Worm (Caenorhabditis elegans): ENCODE data around the gene syd-2.
A peak's percentile ranks its signal among the peaks of the same experiment; 100 is the strongest.

Gene syd-2

DNA sequence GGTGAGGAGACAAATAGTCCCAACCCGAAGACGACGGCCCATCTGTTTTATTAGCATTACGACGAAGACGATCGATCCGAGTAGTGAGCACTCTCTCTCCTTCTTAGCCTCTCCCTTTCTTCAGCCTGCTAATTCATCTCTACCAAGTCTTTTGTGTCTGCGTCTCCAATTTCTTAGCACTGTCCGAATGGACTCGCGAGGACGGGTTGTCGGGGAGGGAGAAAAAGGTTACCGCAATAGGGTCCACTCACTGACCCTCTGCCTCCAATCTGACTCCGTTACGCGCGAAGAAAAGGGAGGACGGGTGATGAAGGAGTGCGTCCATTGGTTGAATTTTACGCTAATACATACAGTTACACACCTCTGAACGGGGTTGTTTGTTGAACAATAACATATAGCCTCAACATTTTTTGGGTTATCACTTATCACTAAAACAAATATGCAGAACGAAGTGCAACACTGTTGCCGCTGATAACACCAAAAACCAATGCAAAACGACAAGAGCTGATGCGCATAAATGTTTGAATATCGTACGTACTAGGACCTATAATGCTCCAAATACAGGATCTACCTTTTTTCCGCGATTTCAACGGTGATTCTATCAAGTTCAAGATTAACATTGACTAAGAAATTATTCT lies 42.6 kb upstream of the syd-2 start:
- TF ChIP-seq unc-120 (tag; optimal IDR thresholded peaks at IDR 0.05; ENCODE audit: poor library complexity, severe bottlenecking) (peak; percentile 71), cnd-1 (tag; optimal IDR thresholded peaks at IDR 0.05) (peak; percentile 45), drap-1 (GFP tag; optimal IDR thresholded peaks at IDR 0.05) (peak; percentile 52), bed-3 (GFP tag; optimal IDR thresholded peaks at IDR 0.05) (no peak), mls-2 (tag; optimal IDR thresholded peaks at IDR 0.05) (peak; percentile 73), unc-62 (GFP tag; optimal IDR thresholded peaks at IDR 0.05) (peak; percentile 54), nhr-2 (tag; optimal IDR thresholded peaks at IDR 0.05) (peak; percentile 93), hlh-1 (tag; optimal IDR thresholded peaks at IDR 0.05) (peak; percentile 50), lsy-2 (tag; optimal IDR thresholded peaks at IDR 0.05) (peak; percentile 37), ham-2 (GFP tag; optimal IDR thresholded peaks at IDR 0.05) (peak; percentile 80), unc-39 (tag; optimal IDR thresholded peaks at IDR 0.05) (no peak), ceh-39 (tag; optimal IDR thresholded peaks at IDR 0.05) (peak; percentile 60), ceh-43 (GFP tag; optimal IDR thresholded peaks at IDR 0.05) (no peak), ces-1 (GFP tag; optimal IDR thresholded peaks at IDR 0.05) (peak; percentile 84), snpc-4 (tag; optimal IDR thresholded peaks at IDR 0.05) (no peak), zip-8 (tag; optimal IDR thresholded peaks at IDR 0.05) (no peak), sptf-1 (tag; optimal IDR thresholded peaks at IDR 0.05) (peak; percentile 4), ztf-11 (tag; optimal IDR thresholded peaks at IDR 0.05) (peak; percentile 28), blmp-1 (tag; optimal IDR thresholded peaks at IDR 0.05) (no peak)

DNA sequence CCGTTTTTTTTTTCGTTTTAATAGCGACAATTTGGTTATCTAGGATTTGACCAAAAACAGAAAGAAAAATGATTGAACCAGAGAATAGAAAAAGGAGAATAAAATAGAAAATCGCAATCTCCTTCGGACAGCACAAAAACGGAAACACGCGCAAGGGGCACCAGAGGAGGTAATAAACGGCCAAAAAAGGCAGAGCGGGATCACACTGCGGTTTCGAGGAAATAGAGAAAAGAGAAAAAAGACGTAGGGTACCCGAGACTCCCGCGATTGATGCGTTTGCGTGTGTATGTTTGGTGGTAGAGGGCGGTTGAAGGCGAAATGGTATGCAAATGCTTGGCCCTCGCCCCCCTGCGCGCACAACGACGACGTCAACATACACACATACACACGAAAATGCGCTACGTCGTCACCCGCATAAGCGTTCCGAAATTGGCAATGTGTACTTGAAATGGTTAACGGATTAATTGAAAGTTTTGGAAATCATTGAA lies 41.4 kb upstream of the syd-2 start:
- TF ChIP-seq sptf-1 (tag; optimal IDR thresholded peaks at IDR 0.05) (no peak), M03D4.4 (tag; optimal IDR thresholded peaks at IDR 0.05) (peak; percentile 4), ham-2 (GFP tag; optimal IDR thresholded peaks at IDR 0.05) (peak; percentile 27)

DNA sequence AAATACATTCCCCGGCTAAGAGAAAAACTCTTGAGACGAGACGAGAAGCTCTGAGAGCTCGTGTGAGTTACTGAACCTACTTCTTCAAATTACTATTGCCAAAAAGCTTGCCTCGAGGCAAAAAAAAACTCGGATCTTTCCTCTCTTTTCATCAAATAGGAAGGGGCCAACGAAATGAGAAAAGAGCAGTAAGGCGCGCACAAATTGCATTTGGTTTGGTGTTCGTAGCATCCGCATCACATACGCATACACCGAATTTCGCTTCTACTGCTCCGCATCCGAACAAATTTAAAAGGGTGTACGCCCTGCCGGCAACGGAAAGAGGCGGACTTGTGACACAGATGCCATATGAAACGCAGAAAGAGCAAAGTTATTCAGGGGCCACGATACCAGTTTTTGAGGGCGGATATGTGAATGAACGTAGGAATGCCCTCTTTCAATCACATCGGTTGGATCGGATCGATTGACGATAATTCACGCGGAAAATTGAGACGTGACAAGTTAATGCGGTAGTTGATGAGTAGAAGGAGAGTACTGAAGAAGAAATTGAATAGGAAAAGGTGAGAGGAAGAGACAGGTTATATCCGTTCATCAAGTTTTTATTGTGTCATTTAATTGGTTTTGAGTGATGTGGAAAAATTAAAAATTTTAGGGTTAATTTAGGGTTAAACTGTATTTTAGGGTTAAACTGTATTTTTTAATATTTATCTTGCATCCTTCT lies 39.8 kb upstream of the syd-2 start:
- TF ChIP-seq lsy-2 (tag; optimal IDR thresholded peaks at IDR 0.05): no peak
- peak; percentile 56 for TF ChIP-seq unc-62 (GFP tag; optimal IDR thresholded peaks at IDR 0.05)
- TF ChIP-seq mls-2 (tag; optimal IDR thresholded peaks at IDR 0.05): no peak
- TF ChIP-seq nhr-28 (tag; optimal IDR thresholded peaks at IDR 0.05): no peak
- peak; percentile 81 for TF ChIP-seq ces-1 (GFP tag; optimal IDR thresholded peaks at IDR 0.05)
- TF ChIP-seq lin-13 (tag; optimal IDR thresholded peaks at IDR 0.05): no peak
- TF ChIP-seq elt-3 (tag; optimal IDR thresholded peaks at IDR 0.05): no peak
- no peak for TF ChIP-seq ceh-83 (GFP tag; optimal IDR thresholded peaks at IDR 0.05)
- no peak for TF ChIP-seq ceh-43 (GFP tag; optimal IDR thresholded peaks at IDR 0.05)

DNA sequence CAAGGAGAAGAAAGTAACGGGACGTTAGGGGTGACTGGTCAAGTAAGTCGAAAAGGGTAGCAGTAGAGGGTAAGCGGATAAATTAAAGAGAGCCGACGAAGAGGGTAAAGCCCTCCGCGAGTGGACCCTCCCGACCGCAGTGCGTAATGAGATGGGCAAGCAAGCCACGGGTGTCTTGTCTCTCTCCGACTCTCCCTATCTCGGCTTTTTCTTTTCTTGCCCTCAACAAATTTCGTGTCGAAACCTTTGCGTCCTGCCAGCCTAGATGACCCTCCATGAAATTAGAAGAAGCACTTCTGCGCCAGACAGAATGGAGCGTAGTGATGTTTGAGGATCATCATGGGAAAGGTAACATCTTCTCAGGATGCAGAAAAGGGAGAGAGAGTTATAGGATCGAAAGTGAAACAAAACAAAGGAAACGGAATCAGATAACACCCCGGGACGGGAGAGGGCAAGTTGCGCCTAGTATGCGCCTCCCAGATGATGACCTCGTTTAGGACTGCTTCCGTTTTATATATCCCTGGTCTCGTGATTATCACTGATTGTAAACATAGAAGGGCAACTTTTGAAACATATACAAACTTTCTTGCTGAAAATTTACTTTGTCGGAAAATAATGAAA lies 38.8 kb upstream of the syd-2 start:
- TF ChIP-seq blmp-1 (tag; optimal IDR thresholded peaks at IDR 0.05) (peak; percentile 69), ceh-39 (tag; optimal IDR thresholded peaks at IDR 0.05) (no peak), M03D4.4 (tag; optimal IDR thresholded peaks at IDR 0.05) (peak; percentile 0), ceh-83 (GFP tag; optimal IDR thresholded peaks at IDR 0.05) (no peak), mls-2 (tag; optimal IDR thresholded peaks at IDR 0.05) (peak; percentile 35), sptf-1 (tag; optimal IDR thresholded peaks at IDR 0.05) (peak; percentile 31), ces-1 (GFP tag; optimal IDR thresholded peaks at IDR 0.05) (peak; percentile 65)

DNA sequence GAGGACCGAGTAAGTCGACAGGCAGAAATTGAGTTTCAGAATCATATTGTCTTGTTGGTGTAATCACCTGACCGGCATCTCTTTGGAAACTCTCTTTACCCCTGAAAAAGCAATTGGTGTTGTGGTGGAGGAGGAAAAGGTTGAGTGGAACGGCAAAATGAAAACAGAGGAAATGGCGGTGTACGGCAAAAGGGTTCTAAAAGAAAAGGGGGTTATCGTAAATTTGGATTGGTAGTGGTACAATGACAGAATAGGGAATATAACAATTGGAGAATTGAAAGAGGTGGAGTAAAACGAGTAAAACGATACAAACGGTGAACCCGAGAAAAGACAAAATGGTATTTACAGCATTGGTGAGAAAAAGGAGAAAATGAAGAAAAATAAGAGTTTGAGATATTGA lies 38.2 kb upstream of the syd-2 start, which contains the start of gene sdn-1:
sdn-1 (minus strand) TSS at position 101 of the 400 bp plus-strand sequence.
- TF ChIP-seq ceh-83 (GFP tag; optimal IDR thresholded peaks at IDR 0.05) (no peak), ces-1 (GFP tag; optimal IDR thresholded peaks at IDR 0.05) (no peak), mep-1 (tag; optimal IDR thresholded peaks at IDR 0.05) (no peak)

DNA sequence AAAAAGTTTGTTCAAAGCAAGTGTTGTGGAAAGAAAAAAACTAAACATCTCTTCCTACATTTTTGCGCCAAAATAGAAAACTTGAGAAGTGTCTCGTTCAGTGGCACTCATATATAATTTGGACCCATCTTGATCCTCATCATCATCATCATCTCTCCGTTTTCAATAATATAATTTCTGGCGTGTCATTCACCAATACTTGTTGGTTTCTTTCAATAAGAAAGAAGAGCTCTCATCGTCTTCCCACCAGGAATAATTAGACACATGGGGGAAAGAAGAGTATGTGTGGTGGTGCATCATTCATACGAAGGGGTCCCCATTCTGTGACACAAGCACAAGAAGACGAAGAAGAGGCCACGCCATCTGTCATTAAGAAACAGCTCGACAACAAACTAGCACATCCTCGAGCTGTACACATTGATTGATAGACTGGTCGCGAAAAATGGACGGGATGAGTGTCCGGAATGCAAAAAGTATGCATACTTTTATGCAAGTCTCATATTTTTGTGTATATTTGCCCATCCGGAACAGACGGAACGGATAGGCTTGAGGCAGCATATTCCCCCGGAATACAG lies 36.3 kb upstream of the syd-2 start:
- peak; percentile 45 for TF ChIP-seq unc-62 (GFP tag; optimal IDR thresholded peaks at IDR 0.05)
- no peak for TF ChIP-seq elt-1 (tag; optimal IDR thresholded peaks at IDR 0.05; ENCODE audit: borderline replicate concordance, insufficient read depth)
- no peak for TF ChIP-seq drap-1 (GFP tag; optimal IDR thresholded peaks at IDR 0.05)
- peak; percentile 76 for TF ChIP-seq cnd-1 (tag; optimal IDR thresholded peaks at IDR 0.05)
- peak; percentile 5 for TF ChIP-seq lin-32 (GFP tag; optimal IDR thresholded peaks at IDR 0.05)
- no peak for TF ChIP-seq nhr-237 (tag; optimal IDR thresholded peaks at IDR 0.05)
- TF ChIP-seq ces-1 (GFP tag; optimal IDR thresholded peaks at IDR 0.05): peak; percentile 87

All from whole organism, mixed stage, embryonic.